Worm (Caenorhabditis elegans): ENCODE data around the gene npr-22.

npr-22 gene

ce11 chrIV:8540268-8540667 is 19.0 kb upstream of the npr-22 start:
- TF ChIP-seq elt-2 (tag; optimal IDR thresholded peaks at IDR 0.05): peak; percentile 4
- TF ChIP-seq rnt-1 (tag; optimal IDR thresholded peaks at IDR 0.05): no peak
- no peak for TF ChIP-seq ceh-14 (tag; optimal IDR thresholded peaks at IDR 0.05)
- no peak for TF ChIP-seq C38D4.7 (GFP tag; optimal IDR thresholded peaks at IDR 0.05)
- no peak for TF ChIP-seq K09A11.1 (tag; optimal IDR thresholded peaks at IDR 0.05; ENCODE audit: insufficient read depth)

- TF ChIP-seq hlh-8 (tag; optimal IDR thresholded peaks at IDR 0.05): no peak
- TF ChIP-seq nfya-1 (tag; optimal IDR thresholded peaks at IDR 0.05): no peak
- TF ChIP-seq npax-4 (tag; optimal IDR thresholded peaks at IDR 0.05): no peak
- no peak for TF ChIP-seq ceh-24 (tag; optimal IDR thresholded peaks at IDR 0.05)
- no peak for TF ChIP-seq pat-9 (tag; optimal IDR thresholded peaks at IDR 0.05)
- peak; percentile 89 for TF ChIP-seq elt-2 (tag; optimal IDR thresholded peaks at IDR 0.05)
- no peak for TF ChIP-seq K02D7.2 (tag; optimal IDR thresholded peaks at IDR 0.05)
- TF ChIP-seq hlh-13 (GFP tag; optimal IDR thresholded peaks at IDR 0.05): no peak
These were observed 17.0 kb upstream of the npr-22 start for ce11 chrIV:8542272-8542671.

ce11 chrIV:8570253-8570652 is 11.0 kb downstream of the npr-22 start, which contains the start of gene Y59H11AM.4:
TSS of gene Y59H11AM.4 (minus strand) at chrIV:8570353.
- TF ChIP-seq ceh-18 (tag; optimal IDR thresholded peaks at IDR 0.05): no peak

ce11 chrIV:8570719-8571118 is 11.5 kb downstream of the npr-22 start:
- TF ChIP-seq gmeb-2 (tag; optimal IDR thresholded peaks at IDR 0.05) (no peak), pag-3 (tag; optimal IDR thresholded peaks at IDR 0.05; ENCODE audit: borderline replicate concordance) (no peak), unc-86 (tag; optimal IDR thresholded peaks at IDR 0.05) (no peak)

ce11 chrIV:8571138-8571537 is 11.9 kb downstream of the npr-22 start, which contains the start of gene Y59H11AM.1:
TSS of gene Y59H11AM.1 (plus strand) at chrIV:8571438.
- TF ChIP-seq fkh-6 (tag; optimal IDR thresholded peaks at IDR 0.05): no peak
- TF ChIP-seq hlh-15 (tag; optimal IDR thresholded peaks at IDR 0.05): no peak
- no peak for TF ChIP-seq sdc-2 (tag; optimal IDR thresholded peaks at IDR 0.05)
- no peak for TF ChIP-seq madf-2 (tag; optimal IDR thresholded peaks at IDR 0.05)
- no peak for TF ChIP-seq fkh-10 (GFP tag; optimal IDR thresholded peaks at IDR 0.05)
- no peak for TF ChIP-seq sox-2 (GFP tag; IDR thresholded peaks at IDR 0.05)
- no peak for TF ChIP-seq mec-3 (tag; optimal IDR thresholded peaks at IDR 0.05; ENCODE audit: borderline replicate concordance)
- TF ChIP-seq ceh-9 (tag; optimal IDR thresholded peaks at IDR 0.05): no peak
- TF ChIP-seq dve-1 (tag; optimal IDR thresholded peaks at IDR 0.05): no peak
- TF ChIP-seq elt-2 (tag; optimal IDR thresholded peaks at IDR 0.05): no peak
- no peak for TF ChIP-seq hlh-8 (tag; optimal IDR thresholded peaks at IDR 0.05)
- no peak for TF ChIP-seq nhr-232 (tag; optimal IDR thresholded peaks at IDR 0.05)
- TF ChIP-seq ama-1 (optimal IDR thresholded peaks at IDR 0.05): no peak
- TF ChIP-seq ceh-24 (tag; optimal IDR thresholded peaks at IDR 0.05): no peak
- no peak for TF ChIP-seq hlh-30 (tag; optimal IDR thresholded peaks at IDR 0.05; ENCODE audit: insufficient read depth)
- no peak for TF ChIP-seq C38D4.7 (GFP tag; optimal IDR thresholded peaks at IDR 0.05)
- TF ChIP-seq fax-1 (tag; optimal IDR thresholded peaks at IDR 0.05): no peak
- TF ChIP-seq tbx-2 (tag; optimal IDR thresholded peaks at IDR 0.05): no peak
- no peak for TF ChIP-seq ztf-16 (tag; optimal IDR thresholded peaks at IDR 0.05)

DNA sequence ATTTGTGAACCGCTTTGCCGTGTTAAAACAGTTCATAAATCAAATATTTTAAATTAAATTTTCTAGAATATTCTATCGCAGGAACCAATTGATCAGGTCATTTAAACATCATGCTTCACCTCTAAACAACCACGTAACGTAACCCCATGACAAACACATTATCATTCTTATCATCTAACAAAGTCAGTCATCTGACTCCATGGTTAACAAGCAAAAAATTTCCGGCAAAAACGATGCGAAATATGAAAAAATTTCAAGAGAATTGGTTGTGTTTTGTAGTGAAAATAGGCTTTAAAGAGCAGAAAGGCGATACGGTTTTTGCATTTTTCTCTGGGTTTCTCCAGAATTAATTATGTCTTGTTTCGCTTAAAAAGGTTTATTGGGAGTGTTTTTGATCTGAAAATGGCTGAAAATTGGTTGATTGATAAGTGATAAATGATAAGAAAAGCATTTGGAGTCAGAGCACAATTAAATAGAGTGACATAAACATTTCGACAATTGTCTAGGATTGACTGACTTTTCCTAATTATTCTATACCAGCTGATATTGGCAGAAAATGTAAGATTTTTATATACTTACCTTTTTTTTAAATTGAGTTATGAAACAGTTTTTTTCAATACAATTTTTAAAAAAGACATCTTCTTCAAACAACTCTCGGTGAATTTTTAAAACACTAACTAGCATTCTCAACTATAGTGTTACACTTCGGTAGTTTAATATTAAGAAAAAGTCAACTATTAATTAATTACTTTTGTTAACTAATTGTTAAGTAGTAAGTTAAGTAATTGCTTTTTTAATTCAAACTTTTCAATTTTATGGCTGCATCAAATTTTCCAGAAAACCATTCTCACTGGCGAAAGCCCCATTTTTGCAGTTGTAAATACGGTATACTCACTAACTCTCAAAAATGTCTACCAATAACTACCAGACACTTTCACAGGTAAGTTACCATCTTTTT is 26.1 kb downstream of the npr-22 start, which contains the start of gene catp-7:
Gene catp-7 (plus strand): TSS at position 908 of the 958 bp plus-strand sequence.
- TF ChIP-seq ttx-3 (tag; optimal IDR thresholded peaks at IDR 0.05) (no peak), pqm-1 (tag; optimal IDR thresholded peaks at IDR 0.05) (peak; percentile 18), syd-9 (tag; optimal IDR thresholded peaks at IDR 0.05) (no peak), elt-2 (tag; optimal IDR thresholded peaks at IDR 0.05) (peak; percentile 22)
